In the genomic region with DNA sequence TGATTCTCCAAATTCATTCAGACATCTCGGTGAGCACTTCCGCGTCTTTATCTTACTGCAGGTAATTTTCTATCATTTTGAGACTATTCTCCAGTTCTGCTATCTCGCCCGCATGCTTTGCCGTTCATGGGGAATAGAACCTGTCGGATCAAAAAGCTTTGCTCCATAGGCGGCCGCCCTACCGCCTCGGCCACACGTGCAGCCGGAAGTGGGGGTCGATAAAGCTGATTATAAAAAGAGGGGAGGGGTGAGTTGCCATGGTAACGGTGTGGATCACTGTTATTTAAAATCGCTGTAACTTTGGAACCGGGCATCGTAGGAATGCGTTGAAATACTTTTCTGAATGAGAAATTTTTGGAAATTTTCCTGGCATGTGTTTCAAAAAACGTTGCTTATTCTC, we compare ENCODE assay signal across 5 worm cellular contexts.
TF ChIP-seq lines count a peak whose summit lies in the region.

No protein-coding gene starts in this region.

TF ChIP-seq in whole organism, L1 larva, 84 proteins besides CTCF, POLR2A, EP300 and RAD21:
- TF ChIP-seq nhr-19 (GFP tag; conservative IDR thresholded peaks at IDR 0.05; lab: Robert Waterston, UW): no peak
- TF ChIP-seq ceh-63 (GFP tag; optimal IDR thresholded peaks at IDR 0.05; lab: Kevin White, UChicago): no peak
- no peak for TF ChIP-seq lsy-2 (tag; optimal IDR thresholded peaks at IDR 0.05; lab: Kevin White, UChicago)
- TF ChIP-seq hlh-4 (tag; optimal IDR thresholded peaks at IDR 0.05; lab: Kevin White, UChicago): no peak
- no peak for TF ChIP-seq unc-130 (tag; optimal IDR thresholded peaks at IDR 0.05; lab: Kevin White, UChicago)
- no peak for TF ChIP-seq pag-3 (tag; optimal IDR thresholded peaks at IDR 0.05; lab: Kevin White, UChicago; ENCODE audit: borderline replicate concordance, insufficient read depth)
- TF ChIP-seq pqm-1 (tag; optimal IDR thresholded peaks at IDR 0.05; lab: Kevin White, UChicago): no peak
- TF ChIP-seq dsc-1 (tag; optimal IDR thresholded peaks at IDR 0.05; lab: Kevin White, UChicago): peak; percentile 44
- TF ChIP-seq mdl-1 (tag; optimal IDR thresholded peaks at IDR 0.05; lab: Kevin White, UChicago): no peak
- TF ChIP-seq zag-1 (tag; optimal IDR thresholded peaks at IDR 0.05; lab: Kevin White, UChicago): no peak
- TF ChIP-seq unc-30 (tag; optimal IDR thresholded peaks at IDR 0.05; lab: Kevin White, UChicago): no peak
- peak; percentile 63 for TF ChIP-seq fkh-8 (tag; optimal IDR thresholded peaks at IDR 0.05; lab: Kevin White, UChicago)
- TF ChIP-seq elt-3 (tag; optimal IDR thresholded peaks at IDR 0.05; lab: Kevin White, UChicago): no peak
- no peak for TF ChIP-seq nhr-77 (tag; optimal IDR thresholded peaks at IDR 0.05; lab: Kevin White, UChicago)
- no peak for TF ChIP-seq swsn-7 (tag; optimal IDR thresholded peaks at IDR 0.05; lab: Kevin White, UChicago)
TF ChIP-seq in whole organism, L1 larva: peak in this region for 2.

TF ChIP-seq in whole organism, L4 larva, 104 proteins besides CTCF, POLR2A, EP300 and RAD21:
- no peak for TF ChIP-seq lin-39 (tag; optimal IDR thresholded peaks at IDR 0.05; lab: Kevin White, UChicago)
- TF ChIP-seq dmd-6 (GFP tag; IDR thresholded peaks at IDR 0.05; lab: Robert Waterston, UW): no peak
- TF ChIP-seq aha-1 (tag; lab: Kevin White, UChicago): peak; percentile 13
- no peak for TF ChIP-seq snpc-1.2 (GFP tag; IDR thresholded peaks at IDR 0.05; lab: Robert Waterston, UW)
- TF ChIP-seq pha-4 (GFP tag; IDR thresholded peaks at IDR 0.05; lab: Robert Waterston, UW): no peak
- no peak for TF ChIP-seq pha-4 (tag; optimal IDR thresholded peaks at IDR 0.05; lab: Kevin White, UChicago)
- TF ChIP-seq nhr-77 (tag; optimal IDR thresholded peaks at IDR 0.05; lab: Kevin White, UChicago): no peak
- no peak for TF ChIP-seq duxl-1 (tag; optimal IDR thresholded peaks at IDR 0.05; lab: Kevin White, UChicago; ENCODE audit: poor library complexity)
- TF ChIP-seq tra-1 (GFP tag; IDR thresholded peaks at IDR 0.05; lab: Robert Waterston, UW): peak; percentile 47; the same call in 1 of the 2 replicates
- 0 out of 2 replicates have a peak, but pooled peaks have one; percentile 27 for TF ChIP-seq ceh-44 (GFP tag; IDR thresholded peaks at IDR 0.05; lab: Robert Waterston, UW)
TF ChIP-seq in whole organism, L4 larva: peak in this region for 3.

TF ChIP-seq in whole organism, early embryonic, 17 proteins besides CTCF, POLR2A, EP300 and RAD21:
- TF ChIP-seq ets-7 (tag; optimal IDR thresholded peaks at IDR 0.05; lab: Kevin White, UChicago) (peak; percentile 60), ceh-13 (GFP tag; optimal IDR thresholded peaks at IDR 0.05; lab: Kevin White, UChicago) (no peak)
TF ChIP-seq in whole organism, early embryonic: peak in this region for 1.

TF ChIP-seq in whole organism, late embryonic, 69 proteins besides CTCF, POLR2A, EP300 and RAD21:
- TF ChIP-seq ceh-22 (tag; optimal IDR thresholded peaks at IDR 0.05; lab: Kevin White, UChicago) (no peak), npax-4 (tag; optimal IDR thresholded peaks at IDR 0.05; lab: Kevin White, UChicago) (no peak), lin-11 (tag; optimal IDR thresholded peaks at IDR 0.05; lab: Kevin White, UChicago) (no peak), sdc-2 (tag; optimal IDR thresholded peaks at IDR 0.05; lab: Kevin White, UChicago) (peak; percentile 12), C38D4.7 (GFP tag; optimal IDR thresholded peaks at IDR 0.05; lab: Kevin White, UChicago) (peak; percentile 4), unc-42 (tag; optimal IDR thresholded peaks at IDR 0.05; lab: Kevin White, UChicago) (no peak), rnt-1 (tag; optimal IDR thresholded peaks at IDR 0.05; lab: Kevin White, UChicago) (no peak), dmd-4 (tag; optimal IDR thresholded peaks at IDR 0.05; lab: Kevin White, UChicago; ENCODE audit: borderline replicate concordance) (no peak), pat-9 (tag; optimal IDR thresholded peaks at IDR 0.05; lab: Kevin White, UChicago) (no peak), zip-5 (tag; optimal IDR thresholded peaks at IDR 0.05; lab: Kevin White, UChicago) (no peak), pqm-1 (tag; optimal IDR thresholded peaks at IDR 0.05; lab: Kevin White, UChicago) (no peak), lim-6 (tag; optimal IDR thresholded peaks at IDR 0.05; lab: Kevin White, UChicago) (no peak), elt-4 (tag; optimal IDR thresholded peaks at IDR 0.05; lab: Kevin White, UChicago) (no peak), ceh-9 (tag; optimal IDR thresholded peaks at IDR 0.05; lab: Kevin White, UChicago) (no peak), nhr-232 (tag; optimal IDR thresholded peaks at IDR 0.05; lab: Kevin White, UChicago) (no peak), hlh-8 (tag; optimal IDR thresholded peaks at IDR 0.05; lab: Kevin White, UChicago) (no peak)

TF ChIP-seq in whole organism, young adult, 124 proteins besides CTCF, POLR2A, EP300 and RAD21:
- TF ChIP-seq rpc-1 (optimal IDR thresholded peaks at IDR 0.05; lab: Kevin White, UChicago) (peak; percentile 2), rpc-1 (tag; optimal IDR thresholded peaks at IDR 0.05; lab: Kevin White, UChicago) (peak; percentile 69), ceh-27 (GFP tag; optimal IDR thresholded peaks at IDR 0.05; lab: Kevin White, UChicago) (no peak), tbp1 (GFP tag; optimal IDR thresholded peaks at IDR 0.05; lab: Kevin White, UChicago) (peak; percentile 82), Y56A3A.18 (GFP tag; IDR thresholded peaks at IDR 0.05; lab: Robert Waterston, UW) (no peak), B0261.1 (tag; optimal IDR thresholded peaks at IDR 0.05; lab: Kevin White, UChicago) (peak; percentile 50)
